Worm (Caenorhabditis elegans) whole organism, L3 larva: ENCODE data around the gene C27C12.1.

Experiments used
- ceh-28 ChIP-seq: fragments of 150-350 bp; optimal IDR thresholded peaks from 2 replicates; lab custom pipeline; 2014; ENCODE audit warnings: missing biosample characterization, missing genetic modification reagents, missing genetic modification characterization
- ceh-82 ChIP-seq: fragments of 150-350 bp; optimal IDR thresholded peaks from 2 replicates; lab custom pipeline; 2014; ENCODE audit warnings: missing biosample characterization, missing genetic modification characterization
- elt-3 ChIP-seq, 3 experiments: fragments of 150-350 bp in 1 of 3; sonication (generic microtip) in 2 of 3; optimal IDR thresholded peaks; 2 replicates in 2 of 3; 4 replicates in 1 of 3; lab custom pipeline; 2014 to 2017; ENCODE audit warnings: missing biosample characterization in 3 of 3, missing genetic modification characterization in 3 of 3
- jun-1 ChIP-seq: fragments of 150-350 bp; optimal IDR thresholded peaks from 2 replicates; lab custom pipeline; 2014; ENCODE audit warnings: missing biosample characterization, missing genetic modification reagents, missing genetic modification characterization
- nhr-12 ChIP-seq: fragments of 150-350 bp; optimal IDR thresholded peaks from 2 replicates; lab custom pipeline; 2014; ENCODE audit warnings: missing biosample characterization, missing genetic modification characterization
- pqm-1 ChIP-seq: fragments of 150-350 bp; optimal IDR thresholded peaks from 2 replicates; lab custom pipeline; 2017; ENCODE audit warnings: missing biosample characterization, missing genetic modification characterization, inconsistent platforms
- skn-1 ChIP-seq: fragments of 150-350 bp; optimal IDR thresholded peaks from 2 replicates; lab custom pipeline; 2014; ENCODE audit warnings: missing biosample characterization, missing genetic modification characterization
- snpc-4 ChIP-seq: fragments of 150-350 bp; optimal IDR thresholded peaks from 2 replicates; lab custom pipeline; 2014; ENCODE audit warnings: missing biosample characterization, missing genetic modification characterization
- unc-39 ChIP-seq: sonication (generic microtip); optimal IDR thresholded peaks from 4 replicates; lab custom pipeline; 2017; ENCODE audit warnings: missing biosample characterization, missing genetic modification characterization
- unc-62 ChIP-seq: fragments of 150-350 bp; sonication (generic microtip); optimal IDR thresholded peaks from 4 replicates; lab custom pipeline; 2014; ENCODE audit warnings: missing biosample characterization, missing genetic modification reagents, missing genetic modification characterization
- ztf-4 ChIP-seq: fragments of 150-350 bp; optimal IDR thresholded peaks from 2 replicates; lab custom pipeline; 2014; ENCODE audit warnings: missing biosample characterization, missing genetic modification characterization

DNA sequence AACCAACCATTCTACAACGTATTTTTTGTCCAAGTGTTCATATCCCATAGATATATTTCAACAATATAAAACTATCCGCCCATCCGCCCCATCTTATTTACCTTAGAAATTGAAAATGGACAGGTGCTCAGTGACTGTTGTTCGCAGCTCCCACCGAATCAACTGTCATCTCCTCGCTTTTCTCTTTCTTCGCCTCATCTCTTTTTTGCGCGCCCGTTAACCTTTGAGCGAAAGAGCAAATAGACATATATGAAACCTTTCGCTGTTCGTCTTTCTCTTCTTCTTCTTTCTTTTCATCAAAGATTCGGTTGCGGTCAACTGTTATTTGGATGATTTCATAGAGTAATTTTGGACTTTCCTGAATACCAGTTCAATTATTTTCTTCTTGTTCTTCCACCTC, 22.1 kb upstream of the C27C12.1 start, which contains the start of gene sssh-1:
- no peak for TF ChIP-seq snpc-4
- TF ChIP-seq jun-1 (tag; lab: Kevin White, UChicago) = no peak
- TF ChIP-seq nhr-12 (tag; lab: Kevin White, UChicago) = no peak
- TF ChIP-seq unc-62 (GFP tag; lab: Kevin White, UChicago) = no peak
- no peak for TF ChIP-seq ceh-28 (tag; lab: Kevin White, UChicago)
- no peak for TF ChIP-seq pqm-1 (tag; lab: Kevin White, UChicago)
- TF ChIP-seq skn-1 (tag; lab: Kevin White, UChicago) = no peak
- no peak for TF ChIP-seq unc-39
- no peak for TF ChIP-seq ztf-4 (tag; lab: Kevin White, UChicago)
- TF ChIP-seq elt-3 (tag; optimal IDR thresholded peaks at IDR 0.05; lab: Kevin White, UChicago) = no peak
- no peak for TF ChIP-seq ceh-82 (tag; lab: Kevin White, UChicago)
